Worm (Caenorhabditis elegans) whole organism, L4 larva: Measurements from ENCODE around the gene taf-11.1.

Source experiments
- D1046.2 ChIP-seq: fragments of 200-800 bp; sonication (Bioruptor generic); IDR thresholded peaks from 2 replicates; pipeline ENCODE4 v1.3.6; 2022; ENCODE audit warnings: missing genetic modification characterization, missing compliant biosample characterization
- F37D6.2 ChIP-seq: sonication (generic microtip); optimal IDR thresholded peaks from 2 replicates; lab custom pipeline; 2016; ENCODE audit warnings: mild to moderate bottlenecking, missing genetic modification characterization, missing compliant biosample characterization
- R02D3.7 ChIP-seq: fragments of 150-350 bp; sonication (generic microtip); optimal IDR thresholded peaks from 3 replicates; lab custom pipeline; 2014; ENCODE audit warnings: missing biosample characterization, missing genetic modification characterization
- T20F7.1 ChIP-seq: fragments of 200-800 bp; sonication (Bioruptor generic); optimal IDR thresholded peaks from 2 replicates; lab custom pipeline; 2018; ENCODE audit warnings: mild to moderate bottlenecking, missing genetic modification characterization, missing compliant biosample characterization
- Y48G9A.11 ChIP-seq: fragments of 200-800 bp; sonication (Bioruptor generic); IDR thresholded peaks from 2 replicates; pipeline ENCODE4 v1.3.6; 2022; ENCODE audit warnings: missing genetic modification reagents, missing genetic modification characterization, missing compliant biosample characterization
- Y5F2A.4 ChIP-seq: fragments of 200-800 bp; sonication (Bioruptor generic); optimal IDR thresholded peaks from 2 replicates; lab custom pipeline; 2018; ENCODE audit warnings: mild to moderate bottlenecking, missing genetic modification characterization, missing compliant biosample characterization
- Y75B8A.6 ChIP-seq: fragments of 200-800 bp; sonication (Bioruptor generic); IDR thresholded peaks from 2 replicates; pipeline ENCODE4 v1.3.6; 2022; ENCODE audit warnings: missing genetic modification reagents, missing genetic modification characterization, missing compliant biosample characterization
- ama-1 ChIP-seq: fragments of 150-350 bp; optimal IDR thresholded peaks from 2 replicates; lab custom pipeline; 2014; ENCODE audit warnings: inconsistent platforms, mixed read lengths
- ceh-28 ChIP-seq: fragments of 150-350 bp; optimal IDR thresholded peaks from 2 replicates; lab custom pipeline; 2014; ENCODE audit warnings: missing biosample characterization, missing genetic modification reagents, missing genetic modification characterization
- ceh-32 ChIP-seq: sonication (generic microtip); optimal IDR thresholded peaks from 2 replicates; lab custom pipeline; 2016; ENCODE audit warnings: mild to moderate bottlenecking, missing genetic modification characterization, missing compliant biosample characterization; ENCODE audit not compliant: poor library complexity
- ceh-44 ChIP-seq: fragments of 200-800 bp; sonication (Bioruptor generic); IDR thresholded peaks from 2 replicates; pipeline ENCODE4 v1.3.6; 2022; ENCODE audit warnings: missing genetic modification reagents, missing genetic modification characterization, missing compliant biosample characterization
- ceh-62 ChIP-seq: sonication (generic microtip); optimal IDR thresholded peaks from 2 replicates; lab custom pipeline; 2017; ENCODE audit warnings: missing biosample characterization, missing genetic modification characterization
- ceh-82 ChIP-seq: sonication (generic microtip); optimal IDR thresholded peaks from 2 replicates; lab custom pipeline; 2017; ENCODE audit warnings: missing biosample characterization, missing genetic modification characterization
- cey-2 ChIP-seq: sonication (generic microtip); optimal IDR thresholded peaks from 3 replicates; lab custom pipeline; 2017; ENCODE audit warnings: missing genetic modification characterization, mild to moderate bottlenecking, missing compliant biosample characterization, antibody characterized with exemption, borderline replicate concordance; ENCODE audit not compliant: insufficient read depth
- ctbp-1 ChIP-seq: fragments of 200-800 bp; sonication (Bioruptor generic); IDR thresholded peaks from 2 replicates; pipeline ENCODE4 v1.3.6; 2022; ENCODE audit warnings: missing genetic modification reagents, missing genetic modification characterization, missing compliant biosample characterization
- daf-16 ChIP-seq, 3 experiments: sonication (generic microtip); optimal IDR thresholded peaks; 2 replicates each; lab custom pipeline; 2016 to 2017; ENCODE audit warnings: missing genetic modification characterization in 3 of 3, missing genetic modification reagents in 3 of 3, mild to moderate bottlenecking in 2 of 3, missing compliant biosample characterization in 2 of 3, missing biosample characterization in 1 of 3, moderate library complexity in 1 of 3
- dmd-6 ChIP-seq: fragments of 200-800 bp; sonication (Bioruptor generic); IDR thresholded peaks from 2 replicates; pipeline ENCODE4 v1.3.6; 2022; ENCODE audit warnings: missing genetic modification reagents, missing genetic modification characterization, missing compliant biosample characterization
- dve-1 ChIP-seq: sonication (generic microtip); optimal IDR thresholded peaks from 2 replicates; lab custom pipeline; 2017; ENCODE audit warnings: antibody characterized with exemption, mild to moderate bottlenecking, missing genetic modification characterization, missing compliant biosample characterization; ENCODE audit not compliant: insufficient read depth
- egl-27 ChIP-seq: sonication (generic microtip); optimal IDR thresholded peaks from 3 replicates; lab custom pipeline; 2017; ENCODE audit warnings: missing biosample characterization, missing genetic modification reagents, missing genetic modification characterization
- fkh-10 ChIP-seq: fragments of 150-350 bp; optimal IDR thresholded peaks from 2 replicates; lab custom pipeline; 2014; ENCODE audit warnings: missing biosample characterization, missing genetic modification reagents, missing genetic modification characterization
- hif-1 ChIP-seq, 2 experiments: sonication (generic microtip); optimal IDR thresholded peaks; 2 replicates each; lab custom pipeline; 2016 to 2017; ENCODE audit warnings: missing compliant biosample characterization in 2 of 2, missing genetic modification characterization in 2 of 2, missing genetic modification reagents in 2 of 2, missing genotype in 2 of 2, mild to moderate bottlenecking in 1 of 2
- hlh-11 ChIP-seq: fragments of 200-800 bp; sonication (Bioruptor generic); optimal IDR thresholded peaks from 2 replicates; lab custom pipeline; 2018; ENCODE audit warnings: mild to moderate bottlenecking, missing genetic modification characterization, missing compliant biosample characterization
- hmg-1.1 ChIP-seq: fragments of 200-800 bp; sonication (Bioruptor generic); IDR thresholded peaks from 2 replicates; pipeline ENCODE4 v1.3.6; 2022; ENCODE audit warnings: missing genetic modification reagents, missing genetic modification characterization, missing compliant biosample characterization
- jun-1 ChIP-seq: fragments of 150-350 bp; optimal IDR thresholded peaks from 2 replicates; lab custom pipeline; 2014; ENCODE audit warnings: missing biosample characterization, missing genetic modification reagents, missing genetic modification characterization
- lin-13 ChIP-seq: fragments of 150-350 bp; optimal IDR thresholded peaks from 2 replicates; lab custom pipeline; 2014; ENCODE audit warnings: missing biosample characterization, missing genetic modification reagents, missing genetic modification characterization
- lin-29 ChIP-seq: fragments of 200-800 bp; sonication (Bioruptor generic); IDR thresholded peaks from 2 replicates; pipeline ENCODE4 v1.3.6; 2022; ENCODE audit warnings: missing genetic modification reagents, missing genetic modification characterization, missing compliant biosample characterization
- madf-5 ChIP-seq, 2 experiments: fragments of 200-800 bp; sonication (Bioruptor generic); IDR thresholded peaks; 2 replicates each; pipeline ENCODE4 v1.3.6; 2022; ENCODE audit warnings: missing compliant biosample characterization in 2 of 2, missing genetic modification characterization in 2 of 2
- mes-2 ChIP-seq: sonication (generic microtip); optimal IDR thresholded peaks from 2 replicates; lab custom pipeline; 2016; ENCODE audit warnings: missing genotype, mild to moderate bottlenecking, missing genetic modification characterization, missing compliant biosample characterization; ENCODE audit not compliant: poor library complexity, severe bottlenecking
- mxl-2 ChIP-seq: fragments of 200-800 bp; sonication (Bioruptor generic); conservative IDR thresholded peaks from 2 replicates; pipeline ENCODE4 v1.3.6; 2022; ENCODE audit warnings: missing genetic modification reagents, missing genetic modification characterization, missing compliant biosample characterization
- mxl-3 ChIP-seq: fragments of 200-800 bp; sonication (Bioruptor generic); optimal IDR thresholded peaks from 2 replicates; lab custom pipeline; 2018; ENCODE audit warnings: mild to moderate bottlenecking, missing genetic modification characterization, missing compliant biosample characterization
- nhr-102 ChIP-seq: sonication (generic microtip); optimal IDR thresholded peaks from 2 replicates; lab custom pipeline; 2016; ENCODE audit warnings: mild to moderate bottlenecking, missing genetic modification characterization, moderate library complexity, missing compliant biosample characterization
- nhr-11 ChIP-seq: fragments of 150-350 bp; optimal IDR thresholded peaks from 2 replicates; lab custom pipeline; 2014; ENCODE audit warnings: missing biosample characterization, missing genetic modification characterization
- nhr-111 ChIP-seq: fragments of 200-800 bp; sonication (Bioruptor generic); optimal IDR thresholded peaks from 2 replicates; lab custom pipeline; 2018; ENCODE audit warnings: mild to moderate bottlenecking, missing genetic modification characterization, missing compliant biosample characterization
- nhr-42 ChIP-seq: fragments of 200-800 bp; sonication (Bioruptor generic); IDR thresholded peaks from 2 replicates; pipeline ENCODE4 v1.3.6; 2022; ENCODE audit warnings: missing genetic modification characterization, missing compliant biosample characterization
- nhr-48 ChIP-seq: sonication (generic microtip); optimal IDR thresholded peaks from 2 replicates; lab custom pipeline; 2016; ENCODE audit warnings: mild to moderate bottlenecking, missing genetic modification characterization, missing compliant biosample characterization
- nhr-76 ChIP-seq: fragments of 150-350 bp; optimal IDR thresholded peaks from 2 replicates; lab custom pipeline; 2014; ENCODE audit warnings: missing biosample characterization, missing genetic modification characterization
- php-3 ChIP-seq: fragments of 200-800 bp; sonication (Bioruptor generic); IDR thresholded peaks from 2 replicates; pipeline ENCODE4 v1.3.6; 2022; ENCODE audit warnings: missing genetic modification reagents, missing genetic modification characterization, missing compliant biosample characterization
- rbr-2 ChIP-seq: sonication (generic microtip); optimal IDR thresholded peaks from 2 replicates; lab custom pipeline; 2016; ENCODE audit warnings: missing genotype, missing genetic modification characterization, missing compliant biosample characterization
- set-16 ChIP-seq: fragments of 200-800 bp; sonication (Bioruptor generic); IDR thresholded peaks from 2 replicates; pipeline ENCODE4 v1.3.6; 2022; ENCODE audit warnings: missing genetic modification reagents, missing genetic modification characterization, missing compliant biosample characterization
- snpc-4 ChIP-seq: fragments of 150-350 bp; optimal IDR thresholded peaks from 2 replicates; lab custom pipeline; 2014; ENCODE audit warnings: missing biosample characterization, missing genetic modification characterization
- spr-3 ChIP-seq: fragments of 200-800 bp; sonication (Bioruptor generic); optimal IDR thresholded peaks from 2 replicates; lab custom pipeline; 2018; ENCODE audit warnings: mild to moderate bottlenecking, missing genetic modification characterization, missing compliant biosample characterization
- tra-1 ChIP-seq: fragments of 200-800 bp; sonication (Bioruptor generic); IDR thresholded peaks from 2 replicates; pipeline ENCODE4 v1.3.6; 2022; ENCODE audit warnings: missing genetic modification reagents, missing genetic modification characterization, missing compliant biosample characterization
- unc-130 ChIP-seq: sonication (generic microtip); optimal IDR thresholded peaks from 2 replicates; lab custom pipeline; 2016; ENCODE audit warnings: missing genetic modification reagents, missing genetic modification characterization, missing compliant biosample characterization
- unc-39 ChIP-seq: sonication (generic microtip); optimal IDR thresholded peaks from 2 replicates; lab custom pipeline; 2017; ENCODE audit warnings: missing biosample characterization, missing genetic modification characterization
- unc-62 ChIP-seq, 3 experiments: fragments of 150-350 bp in 1 of 3; sonication (generic microtip); optimal IDR thresholded peaks in 2 of 3; peaks in 1 of 3; 1 replicate in 1 of 3; 2 replicates in 2 of 3; lab custom pipeline; 2014 to 2017; ENCODE audit warnings: missing biosample characterization in 3 of 3, missing genetic modification characterization in 3 of 3, missing genetic modification reagents in 3 of 3, missing genotype in 1 of 3
- zip-2 ChIP-seq: fragments of 150-350 bp; optimal IDR thresholded peaks from 2 replicates; lab custom pipeline; 2014; ENCODE audit warnings: missing biosample characterization, missing genetic modification characterization

taf-11.1 gene

ce11 chrX:4246237-4246697 is 8.7 kb upstream of the taf-11.1 start (continued):
- TF ChIP-seq spr-3 (GFP tag; lab: Kevin White, UChicago) (no peak), ceh-28 (tag; lab: Kevin White, UChicago) (no peak), nhr-42 (GFP tag; lab: Robert Waterston, UW) (peak; percentile 14; the same call in 1 of the 2 replicates)

DNA sequence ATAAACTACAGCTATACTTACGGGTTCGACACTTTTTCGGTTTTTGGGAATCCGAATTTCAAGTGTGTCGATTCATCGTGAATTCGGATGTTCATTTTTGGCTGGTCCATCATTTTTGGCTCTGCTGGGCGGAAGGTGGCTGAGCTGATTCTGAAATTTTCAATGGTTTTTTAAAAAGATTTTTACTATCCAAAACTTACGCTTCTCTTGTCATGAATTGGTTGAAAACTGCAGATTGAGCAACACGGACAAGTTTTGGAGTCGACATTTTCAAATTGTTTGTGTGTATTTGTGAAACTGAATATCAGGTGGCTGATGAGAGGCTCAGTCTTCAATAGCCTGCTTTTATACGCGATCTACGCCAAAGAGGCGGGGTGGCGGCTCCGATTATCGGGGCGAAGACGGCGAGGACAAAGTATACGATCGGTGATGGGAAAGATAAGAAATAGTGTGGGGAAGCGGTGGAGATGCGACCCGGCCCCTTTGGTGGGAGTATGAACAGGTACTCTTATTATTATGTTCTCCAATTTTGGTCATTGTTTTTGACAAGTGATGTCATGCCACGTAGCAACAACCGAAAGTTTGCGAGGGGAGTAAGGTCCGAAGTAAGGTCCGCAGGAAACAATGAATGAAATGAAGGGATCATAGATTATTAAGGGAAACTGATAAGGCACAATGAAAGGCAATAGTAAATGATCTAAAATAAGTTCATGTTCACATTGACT is 7.9 kb upstream of the taf-11.1 start, which contains the start of gene F48D6.4:
Gene F48D6.4, minus strand, starts transcription at position 346 of the 725 bp plus-strand sequence.
- no peak for TF ChIP-seq Y75B8A.6
- TF ChIP-seq F37D6.2 = no peak
- no peak for TF ChIP-seq lin-13 (GFP tag; lab: Kevin White, UChicago)
- TF ChIP-seq unc-130 = no peak
- TF ChIP-seq hlh-11 = peak; percentile 53
- no peak; the same call in 1 of the 2 replicates for TF ChIP-seq dmd-6 (GFP tag; lab: Robert Waterston, UW)
- TF ChIP-seq mes-2 (tag; lab: Kevin White, UChicago) = peak; percentile 4
- no peak for TF ChIP-seq ceh-82 (tag; lab: Kevin White, UChicago)
- TF ChIP-seq R02D3.7 (tag; lab: Kevin White, UChicago) = no peak
- no peak for TF ChIP-seq mxl-2 (GFP tag; lab: Robert Waterston, UW)
- TF ChIP-seq hmg-1.1 (GFP tag; lab: Robert Waterston, UW) = no peak
- no peak for TF ChIP-seq nhr-76 (tag; lab: Kevin White, UChicago)
- no peak for TF ChIP-seq daf-16 (GFP tag; optimal IDR thresholded peaks at IDR 0.05; lab: Kevin White, UChicago)
- TF ChIP-seq daf-16 (tag; optimal IDR thresholded peaks at IDR 0.05; lab: Kevin White, UChicago) = peak; percentile 61
- no peak for TF ChIP-seq T20F7.1 (GFP tag; lab: Kevin White, UChicago)
- no peak for TF ChIP-seq mxl-3 (GFP tag; lab: Kevin White, UChicago)
- peak; percentile 56 for TF ChIP-seq dve-1 (tag; lab: Kevin White, UChicago)
- TF ChIP-seq zip-2 (tag; lab: Kevin White, UChicago) = no peak
- no peak for TF ChIP-seq lin-29 (GFP tag; lab: Robert Waterston, UW)
- TF ChIP-seq ama-1 = peak; percentile 85
- 0 out of 2 replicates have a peak, but pooled peaks have one; percentile 20 for TF ChIP-seq tra-1
- no peak for TF ChIP-seq fkh-10 (GFP tag; lab: Kevin White, UChicago)
- TF ChIP-seq egl-27 (tag; lab: Kevin White, UChicago) = no peak
- no peak for TF ChIP-seq nhr-111 (GFP tag; lab: Kevin White, UChicago)
- TF ChIP-seq set-16 = 0 out of 2 replicates have a peak, but pooled peaks have one; percentile 16
- TF ChIP-seq ceh-62 (tag; lab: Kevin White, UChicago) = no peak
- no peak for TF ChIP-seq Y48G9A.11 (GFP tag; lab: Robert Waterston, UW)
- TF ChIP-seq unc-39 = no peak
- no peak for TF ChIP-seq ceh-44 (GFP tag; lab: Robert Waterston, UW)
- TF ChIP-seq hif-1 (tag; optimal IDR thresholded peaks at IDR 0.05; lab: Kevin White, UChicago) = peak in 1 of 2 experiments; percentile 34
- TF ChIP-seq php-3 (GFP tag; lab: Robert Waterston, UW) = peak; percentile 50; the same call in 1 of the 2 replicates
- no peak for TF ChIP-seq nhr-11
- peak in 1 of 2 experiments; percentile 42 for TF ChIP-seq unc-62 (GFP tag; optimal IDR thresholded peaks at IDR 0.05 in 1 of 2; lab: Kevin White, UChicago)
- no peak for TF ChIP-seq unc-62 (tag; optimal IDR thresholded peaks at IDR 0.05; lab: Kevin White, UChicago)
- no peak for TF ChIP-seq rbr-2

- TF ChIP-seq D1046.2 (GFP tag; lab: Robert Waterston, UW) (no peak), hlh-11 (peak; percentile 63), jun-1 (no peak), madf-5 (GFP tag; IDR thresholded peaks at IDR 0.05; lab: Robert Waterston, UW) (no peak), ctbp-1 (no peak), ceh-32 (no peak), Y5F2A.4 (GFP tag; lab: Kevin White, UChicago) (no peak), dve-1 (tag; lab: Kevin White, UChicago) (peak; percentile 83), daf-16 (GFP tag; optimal IDR thresholded peaks at IDR 0.05; lab: Kevin White, UChicago) (no peak), daf-16 (tag; optimal IDR thresholded peaks at IDR 0.05; lab: Kevin White, UChicago) (peak; percentile 100), cey-2 (tag; lab: Kevin White, UChicago) (no peak), nhr-102 (tag; lab: Kevin White, UChicago) (peak; percentile 31), snpc-4 (tag; lab: Kevin White, UChicago) (no peak), nhr-48 (tag; lab: Kevin White, UChicago) (peak; percentile 28), nhr-11 (no peak)
Measured at ce11 chrX:4248417-4248816, 6.6 kb upstream of the taf-11.1 start.
